Worm (Caenorhabditis elegans) whole organism, L4 larva: ENCODE results near the gene F53A9.8.

Experiments
- R02D3.7 ChIP-seq: fragments of 150-350 bp; sonication (generic microtip); optimal IDR thresholded peaks from 3 replicates; lab custom pipeline; 2014; ENCODE audit warnings: missing biosample characterization, missing genetic modification characterization
- ama-1 ChIP-seq: fragments of 150-350 bp; optimal IDR thresholded peaks from 2 replicates; lab custom pipeline; 2014; ENCODE audit warnings: inconsistent platforms, mixed read lengths
- ceh-28 ChIP-seq: fragments of 150-350 bp; optimal IDR thresholded peaks from 2 replicates; lab custom pipeline; 2014; ENCODE audit warnings: missing biosample characterization, missing genetic modification reagents, missing genetic modification characterization
- ceh-44 ChIP-seq: fragments of 200-800 bp; sonication (Bioruptor generic); IDR thresholded peaks from 2 replicates; pipeline ENCODE4 v1.3.6; 2022; ENCODE audit warnings: missing genetic modification reagents, missing genetic modification characterization, missing compliant biosample characterization
- daf-12 ChIP-seq: fragments of 150-350 bp; optimal IDR thresholded peaks from 2 replicates; lab custom pipeline; 2014; ENCODE audit warnings: missing biosample characterization, missing genetic modification reagents, missing genetic modification characterization
- dpl-1 ChIP-seq: fragments of 150-350 bp; optimal IDR thresholded peaks from 2 replicates; lab custom pipeline; 2014; ENCODE audit warnings: missing biosample characterization, missing genetic modification reagents, missing genetic modification characterization
- gei-8 ChIP-seq: fragments of 200-800 bp; sonication (Bioruptor generic); optimal IDR thresholded peaks from 2 replicates; lab custom pipeline; 2018; ENCODE audit warnings: mild to moderate bottlenecking, missing genetic modification characterization, missing compliant biosample characterization
- lin-39 ChIP-seq: fragments of 150-350 bp; optimal IDR thresholded peaks from 2 replicates; lab custom pipeline; 2014; ENCODE audit warnings: missing biosample characterization, missing genetic modification reagents, missing genetic modification characterization
- mes-2 ChIP-seq: sonication (generic microtip); optimal IDR thresholded peaks from 2 replicates; lab custom pipeline; 2016; ENCODE audit warnings: missing genotype, mild to moderate bottlenecking, missing genetic modification characterization, missing compliant biosample characterization; ENCODE audit not compliant: poor library complexity, severe bottlenecking
- nhr-10 ChIP-seq: fragments of 150-350 bp; optimal IDR thresholded peaks from 2 replicates; lab custom pipeline; 2014; ENCODE audit warnings: missing biosample characterization, missing genetic modification characterization
- nhr-11 ChIP-seq: fragments of 150-350 bp; optimal IDR thresholded peaks from 2 replicates; lab custom pipeline; 2014; ENCODE audit warnings: missing biosample characterization, missing genetic modification characterization
- nhr-25 ChIP-seq: sonication (generic microtip); optimal IDR thresholded peaks from 2 replicates; lab custom pipeline; 2017; ENCODE audit warnings: missing genetic modification characterization, mild to moderate bottlenecking, missing compliant biosample characterization, antibody characterized with exemption, moderate library complexity, borderline replicate concordance; ENCODE audit not compliant: insufficient read depth
- nhr-42 ChIP-seq: fragments of 200-800 bp; sonication (Bioruptor generic); IDR thresholded peaks from 2 replicates; pipeline ENCODE4 v1.3.6; 2022; ENCODE audit warnings: missing genetic modification characterization, missing compliant biosample characterization
- nhr-6 ChIP-seq: fragments of 150-350 bp; optimal IDR thresholded peaks from 2 replicates; lab custom pipeline; 2014; ENCODE audit warnings: missing biosample characterization, missing genetic modification characterization

DNA sequence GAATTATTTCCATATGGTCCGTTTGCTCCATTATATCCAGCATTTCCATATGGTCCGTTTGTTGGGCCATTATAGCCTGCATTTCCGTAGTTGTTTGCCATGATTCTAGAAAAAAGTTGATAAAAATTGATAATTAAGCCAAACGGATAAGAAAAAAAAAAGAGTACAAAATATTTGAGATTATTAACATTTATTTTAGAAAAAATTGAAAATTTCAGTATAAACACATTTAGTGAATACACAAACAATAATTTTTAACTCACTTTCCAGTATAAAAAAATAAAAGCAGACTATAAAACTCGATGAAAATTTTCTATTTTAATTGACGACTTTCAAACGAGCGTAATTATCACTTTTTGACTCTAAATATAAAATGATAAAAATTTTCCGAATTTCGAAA lies 2.0 kb upstream of the F53A9.8 start, which contains the start of gene F53A9.9:
- TF ChIP-seq nhr-42 (GFP tag; lab: Robert Waterston, UW) (no peak), nhr-10 (tag; lab: Kevin White, UChicago) (no peak), mes-2 (no peak), ceh-44 (no peak), daf-12 (no peak), R02D3.7 (no peak), ceh-28 (no peak), nhr-6 (tag; lab: Kevin White, UChicago) (no peak), nhr-25 (tag; lab: Kevin White, UChicago) (no peak), nhr-11 (tag; lab: Kevin White, UChicago) (no peak), lin-39 (tag; lab: Kevin White, UChicago) (no peak), gei-8 (GFP tag; lab: Kevin White, UChicago) (no peak), ama-1 (lab: Kevin White, UChicago) (no peak), dpl-1 (GFP tag; lab: Kevin White, UChicago) (no peak)
